Fruit fly (Drosophila melanogaster) whole organism, embryonic: Measurements from ENCODE around the gene CG8176.

Experiments
- Bdp1 ChIP-seq: fragments of 200-800 bp; sonication (Bioruptor generic); optimal IDR thresholded peaks from 3 replicates; lab custom pipeline; 2016; ENCODE audit warnings: missing biosample characterization, missing genetic modification characterization
- Bgb ChIP-seq: fragments of 200-800 bp; sonication (Bioruptor generic); IDR thresholded peaks from 2 replicates; pipeline ENCODE4 v1.3.6; 2022; ENCODE audit warnings: missing biosample characterization, missing genetic modification characterization; ENCODE audit not compliant: partially characterized antibody
- CG11504 ChIP-seq: fragments of 200-800 bp; sonication (Bioruptor generic); optimal IDR thresholded peaks from 3 replicates; lab custom pipeline; 2019; ENCODE audit warnings: missing biosample characterization, mild to moderate bottlenecking, missing genetic modification characterization, moderate library complexity
- CG12219 ChIP-seq: fragments of 200-800 bp; sonication (Bioruptor generic); optimal IDR thresholded peaks from 3 replicates; lab custom pipeline; 2018; ENCODE audit warnings: missing biosample characterization, mild to moderate bottlenecking, missing genetic modification characterization
- CG13775 ChIP-seq: fragments of 200-800 bp; sonication (Bioruptor generic); optimal IDR thresholded peaks from 3 replicates; lab custom pipeline; 2017; ENCODE audit warnings: missing biosample characterization, mild to moderate bottlenecking, missing genetic modification characterization
- CG17612 ChIP-seq: fragments of 200-800 bp; sonication (Bioruptor generic); IDR thresholded peaks from 2 replicates; pipeline ENCODE4 v1.3.6; 2022; ENCODE audit warnings: missing biosample characterization, missing genetic modification characterization
- CG31388 ChIP-seq: fragments of 200-800 bp; sonication (Bioruptor generic); optimal IDR thresholded peaks from 2 replicates; lab custom pipeline; 2016; ENCODE audit warnings: missing biosample characterization, missing genetic modification characterization
- CG31441 ChIP-seq: fragments of 200-800 bp; sonication (Bioruptor generic); IDR thresholded peaks from 2 replicates; pipeline ENCODE4 v1.3.6; 2022; ENCODE audit warnings: missing biosample characterization, missing genetic modification characterization
- CG4282 ChIP-seq: fragments of 200-800 bp; sonication (Bioruptor generic); optimal IDR thresholded peaks from 2 replicates; lab custom pipeline; 2016; ENCODE audit warnings: missing biosample characterization, missing genetic modification characterization
- CG4360 ChIP-seq: fragments of 200-800 bp; sonication (Bioruptor generic); IDR thresholded peaks from 2 replicates; pipeline ENCODE4 v1.3.6; 2022; ENCODE audit warnings: missing biosample characterization, missing genetic modification characterization
- CG4404 ChIP-seq: fragments of 200-800 bp; sonication (Bioruptor generic); IDR thresholded peaks from 2 replicates; pipeline ENCODE4 v1.3.6; 2022; ENCODE audit warnings: missing biosample characterization, missing genetic modification characterization
- CG6813 ChIP-seq: fragments of 200-800 bp; sonication (Bioruptor generic); optimal IDR thresholded peaks from 2 replicates; lab custom pipeline; 2017; ENCODE audit warnings: missing biosample characterization, missing genetic modification characterization, mild to moderate bottlenecking, moderate library complexity, missing genetic modification reagents
- CG7271 ChIP-seq: fragments of 200-800 bp; sonication (Bioruptor generic); optimal IDR thresholded peaks from 2 replicates; lab custom pipeline; 2018; ENCODE audit warnings: missing biosample characterization, mild to moderate bottlenecking, missing genetic modification characterization, moderate library complexity
- CG8924 ChIP-seq: fragments of 200-800 bp; optimal IDR thresholded peaks from 3 replicates; lab custom pipeline; 2019; ENCODE audit warnings: missing biosample characterization, mild to moderate bottlenecking, missing genetic modification characterization, moderate library complexity
- CG9609 ChIP-seq: fragments of 200-800 bp; sonication (Bioruptor generic); optimal IDR thresholded peaks from 3 replicates; lab custom pipeline; 2016; ENCODE audit warnings: missing biosample characterization, missing genetic modification characterization
- CG9727 ChIP-seq: fragments of 200-800 bp; sonication (Bioruptor generic); optimal IDR thresholded peaks from 3 replicates; lab custom pipeline; 2017; ENCODE audit warnings: missing biosample characterization, mild to moderate bottlenecking, missing genetic modification characterization
- CG9876 ChIP-seq: fragments of 200-800 bp; sonication (Bioruptor generic); optimal IDR thresholded peaks from 2 replicates; lab custom pipeline; 2016; ENCODE audit warnings: missing biosample characterization, missing genetic modification characterization
- CG9932 ChIP-seq: fragments of 200-800 bp; sonication (Bioruptor generic); IDR thresholded peaks from 2 replicates; pipeline ENCODE4 v1.3.6; 2022; ENCODE audit warnings: missing biosample characterization, missing genetic modification characterization
- Chrac-16 ChIP-seq: fragments of 200-800 bp; sonication (Bioruptor generic); optimal IDR thresholded peaks from 3 replicates; lab custom pipeline; 2016; ENCODE audit warnings: missing biosample characterization, missing genetic modification characterization
- Dad ChIP-seq: fragments of 200-800 bp; sonication (Bioruptor generic); optimal IDR thresholded peaks from 3 replicates; lab custom pipeline; 2016; ENCODE audit warnings: missing biosample characterization, missing genetic modification characterization
- Fer3 ChIP-seq: fragments of 200-800 bp; sonication (Bioruptor generic); optimal IDR thresholded peaks from 2 replicates; lab custom pipeline; 2018; ENCODE audit warnings: missing biosample characterization, mild to moderate bottlenecking, missing genetic modification characterization, moderate library complexity
- HLHmδ ChIP-seq: fragments of 200-800 bp; sonication (Bioruptor generic); optimal IDR thresholded peaks from 2 replicates; lab custom pipeline; 2018; ENCODE audit warnings: missing biosample characterization, mild to moderate bottlenecking, missing genetic modification characterization, moderate library complexity
- Hr39 ChIP-seq: fragments of >200 bp; optimal IDR thresholded peaks from 2 replicates; lab custom pipeline; 2017
- Hsf ChIP-seq: fragments of 200-800 bp; sonication (Bioruptor generic); optimal IDR thresholded peaks from 3 replicates; lab custom pipeline; 2016; ENCODE audit warnings: missing biosample characterization, missing genetic modification characterization
- Myb ChIP-seq: fragments of 200-800 bp; sonication (Bioruptor generic); optimal IDR thresholded peaks from 2 replicates; lab custom pipeline; 2016; ENCODE audit warnings: missing biosample characterization, missing genetic modification characterization
- NK7.1 ChIP-seq: fragments of 200-800 bp; sonication (Bioruptor generic); optimal IDR thresholded peaks from 3 replicates; lab custom pipeline; 2016; ENCODE audit warnings: missing biosample characterization, missing genetic modification characterization
- ash1 ChIP-seq: fragments of 200-800 bp; sonication (Bioruptor generic); optimal IDR thresholded peaks from 2 replicates; lab custom pipeline; 2018; ENCODE audit warnings: missing biosample characterization, mild to moderate bottlenecking, missing genetic modification characterization
- btn ChIP-seq: fragments of 200-800 bp; sonication (Bioruptor generic); optimal IDR thresholded peaks from 2 replicates; lab custom pipeline; 2016; ENCODE audit warnings: missing biosample characterization, missing genetic modification characterization
- caup ChIP-seq: fragments of 200-800 bp; sonication (Bioruptor generic); optimal IDR thresholded peaks from 3 replicates; lab custom pipeline; 2017; ENCODE audit warnings: missing biosample characterization, mild to moderate bottlenecking, missing genetic modification characterization, moderate library complexity; ENCODE audit not compliant: severe bottlenecking
- chif ChIP-seq, 2 experiments: fragments of 200-800 bp; sonication (Bioruptor generic); optimal IDR thresholded peaks; 3 replicates each; lab custom pipeline; 2016; ENCODE audit warnings: missing biosample characterization in 2 of 2, missing genetic modification characterization in 2 of 2
- crol ChIP-seq: fragments of 200-800 bp; sonication (Bioruptor generic); IDR thresholded peaks from 2 replicates; pipeline ENCODE4 v1.3.6; 2022; ENCODE audit warnings: missing biosample characterization, missing genetic modification characterization
- crp ChIP-seq, 2 experiments: fragments of 200-800 bp; sonication (Bioruptor generic); optimal IDR thresholded peaks; 2 replicates in 1 of 2; 3 replicates in 1 of 2; lab custom pipeline; 2017; ENCODE audit warnings: missing biosample characterization in 2 of 2, missing genetic modification characterization in 2 of 2, mild to moderate bottlenecking in 1 of 2, moderate library complexity in 1 of 2
- dimm ChIP-seq: fragments of 200-800 bp; sonication (Bioruptor generic); IDR thresholded peaks from 2 replicates; pipeline ENCODE4 v1.3.6; 2022; ENCODE audit warnings: missing biosample characterization, missing genetic modification characterization
- exex ChIP-seq: fragments of 200-800 bp; sonication (Bioruptor generic); optimal IDR thresholded peaks from 4 replicates; lab custom pipeline; 2018; ENCODE audit warnings: missing biosample characterization, mild to moderate bottlenecking, missing genetic modification characterization, moderate library complexity
- fd64A ChIP-seq: fragments of 200-800 bp; sonication (Bioruptor generic); optimal IDR thresholded peaks from 3 replicates; lab custom pipeline; 2018; ENCODE audit warnings: missing biosample characterization, mild to moderate bottlenecking, missing genetic modification characterization
- grn ChIP-seq: fragments of 200-800 bp; sonication (Bioruptor generic); optimal IDR thresholded peaks from 3 replicates; lab custom pipeline; 2017; ENCODE audit warnings: missing biosample characterization, missing genetic modification characterization
- hbn ChIP-seq: fragments of 200-800 bp; sonication (Bioruptor generic); IDR thresholded peaks from 2 replicates; pipeline ENCODE4 v1.3.6; 2022; ENCODE audit warnings: missing biosample characterization, missing genetic modification characterization; ENCODE audit not compliant: partially characterized antibody
- lilli ChIP-seq: fragments of 200-800 bp; sonication (Bioruptor generic); optimal IDR thresholded peaks from 3 replicates; lab custom pipeline; 2016; ENCODE audit warnings: missing biosample characterization, missing genetic modification characterization
- lmd ChIP-seq: fragments of 200-800 bp; sonication (Bioruptor generic); IDR thresholded peaks from 2 replicates; pipeline ENCODE4 v1.3.6; 2022; ENCODE audit warnings: missing biosample characterization, missing genetic modification characterization
- nom ChIP-seq: fragments of 200-800 bp; sonication (Bioruptor generic); optimal IDR thresholded peaks from 2 replicates; lab custom pipeline; 2017; ENCODE audit warnings: missing biosample characterization, missing genetic modification characterization, mild to moderate bottlenecking, moderate library complexity, missing genetic modification reagents
- pnt ChIP-seq: fragments of 200-800 bp; sonication (Bioruptor generic); optimal IDR thresholded peaks from 3 replicates; lab custom pipeline; 2016; ENCODE audit warnings: missing biosample characterization, missing genetic modification characterization
- salm ChIP-seq: fragments of 200-800 bp; sonication (Bioruptor generic); optimal IDR thresholded peaks from 2 replicates; lab custom pipeline; 2018; ENCODE audit warnings: missing biosample characterization, mild to moderate bottlenecking, missing genetic modification characterization
- sc ChIP-seq, 3 experiments: fragments of >200 bp in 2 of 3; fragments of 200-800 bp in 1 of 3; sonication (Bioruptor generic) in 1 of 3; optimal IDR thresholded peaks; 2 replicates in 2 of 3; 3 replicates in 1 of 3; lab custom pipeline; 2017; ENCODE audit warnings: mild to moderate bottlenecking in 1 of 3, missing biosample characterization in 1 of 3, missing genetic modification characterization in 1 of 3, missing genetic modification reagents in 1 of 3
- slp2 ChIP-seq: fragments of 200-800 bp; sonication (Bioruptor generic); optimal IDR thresholded peaks from 2 replicates; lab custom pipeline; 2016; ENCODE audit warnings: missing biosample characterization, missing genetic modification characterization
- ssp ChIP-seq: fragments of 200-800 bp; sonication (Bioruptor generic); IDR thresholded peaks from 2 replicates; pipeline ENCODE4 v1.3.6; 2022; ENCODE audit warnings: missing biosample characterization, missing genetic modification characterization
- tap ChIP-seq: fragments of 200-800 bp; optimal IDR thresholded peaks from 3 replicates; lab custom pipeline; 2019; ENCODE audit warnings: missing biosample characterization, mild to moderate bottlenecking, missing genetic modification characterization, moderate library complexity
- tgo ChIP-seq: fragments of 200-800 bp; sonication (Bioruptor generic); IDR thresholded peaks from 3 replicates; pipeline ENCODE4 v1.3.6; 2022; ENCODE audit warnings: missing biosample characterization, missing genetic modification characterization
- tll ChIP-seq, 2 experiments: fragments of 200-800 bp in 1 of 2; fragments of >200 bp in 1 of 2; sonication (Bioruptor generic) in 1 of 2; optimal IDR thresholded peaks; 2 replicates each; lab custom pipeline; 2017 to 2019; ENCODE audit warnings: missing biosample characterization in 2 of 2, missing genetic modification characterization in 2 of 2, mild to moderate bottlenecking in 1 of 2, moderate library complexity in 1 of 2
- zf30C ChIP-seq: fragments of 200-800 bp; sonication (Bioruptor generic); optimal IDR thresholded peaks from 3 replicates; lab custom pipeline; 2018; ENCODE audit warnings: missing biosample characterization, mild to moderate bottlenecking, missing genetic modification characterization

Gene CG8176

dm6 chr3R:9555334-9555974, 39.6 kb downstream of the CG8176 start, which contains the start of the genes CG9386 and BckdhA (continued):
- TF ChIP-seq tgo = peak; percentile 39; the same call in 1 of the 3 replicates
- TF ChIP-seq lilli (GFP tag; lab: Kevin White, UChicago) = peak; percentile 78
- TF ChIP-seq CG4282 = no peak
- TF ChIP-seq Dad (GFP tag; lab: Kevin White, UChicago) = peak; percentile 20
- TF ChIP-seq pnt (GFP tag; lab: Kevin White, UChicago) = peak; percentile 34
- peak; percentile 65 for TF ChIP-seq CG9609 (GFP tag; lab: Kevin White, UChicago)
- TF ChIP-seq CG13775 (GFP tag; lab: Kevin White, UChicago) = peak; percentile 55
- peak; percentile 52 for TF ChIP-seq caup (GFP tag; lab: Kevin White, UChicago)
- TF ChIP-seq Chrac-16 (GFP tag; lab: Kevin White, UChicago) = peak; percentile 55
- TF ChIP-seq HLHmδ = no peak
- no peak for TF ChIP-seq Hr39 (lab: Kevin White, UChicago)
- no peak for TF ChIP-seq sc (optimal IDR thresholded peaks at IDR 0.05; lab: Kevin White, UChicago)
- no peak for TF ChIP-seq sc (GFP tag; optimal IDR thresholded peaks at IDR 0.05; lab: Kevin White, UChicago)
- no peak for TF ChIP-seq CG31388
- TF ChIP-seq Hsf = peak; percentile 59
- TF ChIP-seq Myb = peak; percentile 29
- TF ChIP-seq CG9876 = peak; percentile 26
- TF ChIP-seq fd64A (GFP tag; lab: Kevin White, UChicago) = no peak
- no peak for TF ChIP-seq zf30C (GFP tag; lab: Kevin White, UChicago)
- peak; percentile 52; the same call in 1 of the 2 replicates for TF ChIP-seq CG31441 (GFP tag; lab: Robert Waterston, UW)
- no peak for TF ChIP-seq NK7.1 (GFP tag; lab: Kevin White, UChicago)
- TF ChIP-seq Bgb = peak; percentile 69
- no peak for TF ChIP-seq crol (GFP tag; lab: Robert Waterston, UW)
- no peak for TF ChIP-seq CG4404 (GFP tag; lab: Robert Waterston, UW)
- TF ChIP-seq Fer3 (tag; lab: Kevin White, UChicago) = peak; percentile 42
- TF ChIP-seq chif (GFP tag; optimal IDR thresholded peaks at IDR 0.05; lab: Kevin White, UChicago) = peak in 1 of 2 experiments; percentile 40
- no peak for TF ChIP-seq CG6813
- TF ChIP-seq ssp = peak; percentile 20; the same call in 1 of the 2 replicates
- TF ChIP-seq Bdp1 (GFP tag; lab: Kevin White, UChicago) = peak; percentile 23
- TF ChIP-seq lmd (GFP tag; lab: Robert Waterston, UW) = peak; percentile 48; the same call in 1 of the 2 replicates
- TF ChIP-seq CG17612 (GFP tag; lab: Robert Waterston, UW) = no peak
- TF ChIP-seq slp2 (GFP tag; lab: Kevin White, UChicago) = peak; percentile 6
- no peak for TF ChIP-seq ash1
- peak; percentile 54 for TF ChIP-seq CG8924
- no peak for TF ChIP-seq salm (tag; lab: Kevin White, UChicago)
- no peak for TF ChIP-seq tll (GFP tag; optimal IDR thresholded peaks at IDR 0.05; lab: Kevin White, UChicago)
- TF ChIP-seq CG4360 = no peak
- no peak for TF ChIP-seq CG7271 (tag; lab: Kevin White, UChicago)
- no peak for TF ChIP-seq dimm (GFP tag; lab: Robert Waterston, UW)
- TF ChIP-seq btn (GFP tag; lab: Kevin White, UChicago) = no peak
- TF ChIP-seq hbn (GFP tag; lab: Robert Waterston, UW) = peak; percentile 71
- TF ChIP-seq tap = no peak
- no peak for TF ChIP-seq CG12219 (GFP tag; lab: Kevin White, UChicago)
- TF ChIP-seq CG11504 = no peak
- TF ChIP-seq nom (GFP tag; lab: Kevin White, UChicago) = no peak
- no peak for TF ChIP-seq exex (tag; lab: Kevin White, UChicago)
- peak; percentile 68 for TF ChIP-seq CG9727 (GFP tag; lab: Kevin White, UChicago)
- TF ChIP-seq CG9932 (GFP tag; lab: Robert Waterston, UW) = peak; percentile 80
- TF ChIP-seq crp (GFP tag; optimal IDR thresholded peaks at IDR 0.05; lab: Kevin White, UChicago) = peak in 1 of 2 experiments; percentile 76
- TF ChIP-seq grn = peak; percentile 57
